Worm (Caenorhabditis elegans): ENCODE measurements around the gene F36G9.13.
"Not testable (repeated sequence)": the region's sequence is repeated elsewhere in the genome, so short reads cannot be mapped to it uniquely, and the experiment has no call there.

F36G9.13 gene

ce11 chrV:15972484-15972883 lies 10.6 kb upstream of the F36G9.13 start, which contains the start of gene sru-23:
TSS of gene sru-23 (minus strand) at chrV:15972584.
- no peak for TF ChIP-seq sma-3 (GFP tag; optimal IDR thresholded peaks at IDR 0.05)
- no peak for TF ChIP-seq nhr-129 (tag; optimal IDR thresholded peaks at IDR 0.05)
- TF ChIP-seq mab-5 (tag; optimal IDR thresholded peaks at IDR 0.05), result no peak
- TF ChIP-seq zag-1 (tag; optimal IDR thresholded peaks at IDR 0.05), result no peak
- TF ChIP-seq nhr-77 (tag; optimal IDR thresholded peaks at IDR 0.05), result no peak
- no peak for TF ChIP-seq mdl-1 (tag; optimal IDR thresholded peaks at IDR 0.05)
- TF ChIP-seq skn-1 (tag; optimal IDR thresholded peaks at IDR 0.05), result no peak
- TF ChIP-seq aly-2 (tag; optimal IDR thresholded peaks at IDR 0.05), result no peak
- no peak for TF ChIP-seq nhr-23 (tag; optimal IDR thresholded peaks at IDR 0.05)
- no peak for TF ChIP-seq dmd-4 (tag; optimal IDR thresholded peaks at IDR 0.05)
- no peak for TF ChIP-seq ZK546.5 (tag; optimal IDR thresholded peaks at IDR 0.05)
- no peak for TF ChIP-seq nhr-10 (tag; optimal IDR thresholded peaks at IDR 0.05)
- no peak for TF ChIP-seq elt-3 (tag; optimal IDR thresholded peaks at IDR 0.05)
- no peak for TF ChIP-seq lsy-2 (tag; optimal IDR thresholded peaks at IDR 0.05)
- no peak for TF ChIP-seq unc-39 (tag; optimal IDR thresholded peaks at IDR 0.05)
- no peak for TF ChIP-seq nhr-237 (tag; optimal IDR thresholded peaks at IDR 0.05)

DNA sequence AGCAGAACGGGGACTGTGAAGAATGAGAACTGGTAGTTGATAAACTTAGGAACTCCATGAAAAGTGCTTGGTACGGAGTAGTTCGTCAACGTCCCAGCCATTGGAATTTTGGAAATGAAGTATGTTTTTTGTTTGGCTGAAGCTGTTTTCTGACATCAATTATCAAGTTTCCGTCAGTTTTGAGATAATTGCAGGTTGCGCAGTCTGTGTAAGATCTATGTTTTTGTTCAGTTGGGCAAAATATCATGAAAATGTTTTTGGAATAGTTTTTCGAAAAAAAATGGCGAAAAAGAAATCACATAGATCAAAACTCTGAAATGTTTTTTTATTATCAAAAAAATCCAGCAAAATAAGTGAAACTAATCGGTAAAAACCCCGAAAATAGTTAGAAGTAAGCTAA lies 8.3 kb upstream of the F36G9.13 start, which contains the start of gene sru-22:
TSS of gene sru-22 (minus strand) at position 101 of the 400 bp plus-strand sequence.
- TF ChIP-seq nhr-11 (tag; optimal IDR thresholded peaks at IDR 0.05) (no peak), R02D3.7 (tag; optimal IDR thresholded peaks at IDR 0.05) (no peak), nhr-23 (tag; optimal IDR thresholded peaks at IDR 0.05) (no peak), nhr-6 (tag; optimal IDR thresholded peaks at IDR 0.05) (no peak)

- TF ChIP-seq ztf-11 (tag; optimal IDR thresholded peaks at IDR 0.05) (no peak), sem-4 (tag; optimal IDR thresholded peaks at IDR 0.05) (no peak), nhr-6 (tag; optimal IDR thresholded peaks at IDR 0.05) (no peak), R02D3.7 (tag; optimal IDR thresholded peaks at IDR 0.05) (no peak)
Observed at ce11 chrV:15975845-15976244, 7.2 kb upstream of the F36G9.13 start, which contains the start of gene clec-232. TSS of gene clec-232 (plus strand) at chrV:15976145.

DNA sequence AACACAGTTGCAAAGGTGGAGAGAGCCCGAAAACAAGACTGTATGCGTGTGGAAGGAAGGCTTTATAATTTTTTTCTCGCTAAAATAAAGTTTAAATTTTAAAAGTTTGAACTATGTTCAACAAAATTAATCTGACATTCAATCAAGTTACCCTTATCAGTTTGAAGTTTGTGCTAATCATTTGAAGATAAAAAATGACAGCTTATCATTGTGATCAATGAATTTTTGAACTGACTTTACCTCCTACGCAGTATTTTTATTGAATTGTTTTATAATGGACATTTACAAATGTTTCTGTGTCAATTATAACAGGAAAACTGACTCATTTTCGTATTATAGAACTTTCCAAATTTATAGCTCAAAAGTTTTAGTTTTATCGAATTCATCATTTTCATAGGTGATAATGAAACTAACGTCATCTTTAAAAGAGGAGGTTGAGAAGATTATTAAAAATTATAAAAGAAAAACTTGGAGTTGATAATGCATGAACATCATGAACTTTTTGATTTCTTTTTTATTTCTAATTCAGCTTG lies 4.8 kb upstream of the F36G9.13 start, which contains the start of gene oac-20:
TSS of gene oac-20 (plus strand) at position 483 of the 533 bp plus-strand sequence.
- peak; percentile 76 for TF ChIP-seq fos-1 (tag; optimal IDR thresholded peaks at IDR 0.05)
- no peak for TF ChIP-seq nhr-10 (tag; optimal IDR thresholded peaks at IDR 0.05)

- no peak for TF ChIP-seq mdl-1 (tag; optimal IDR thresholded peaks at IDR 0.05)
- no peak for TF ChIP-seq egl-27 (tag; optimal IDR thresholded peaks at IDR 0.05)
- no peak for TF ChIP-seq Y55F3AM.14 (GFP tag; optimal IDR thresholded peaks at IDR 0.05)
- no peak for TF ChIP-seq nhr-6 (tag; optimal IDR thresholded peaks at IDR 0.05)
- no peak for TF ChIP-seq mab-5 (tag; optimal IDR thresholded peaks at IDR 0.05)
- no peak for TF ChIP-seq fos-1 (tag; optimal IDR thresholded peaks at IDR 0.05)
- TF ChIP-seq F13H6.1 (tag; optimal IDR thresholded peaks at IDR 0.05), result no peak
- no peak for TF ChIP-seq ceh-82 (tag; optimal IDR thresholded peaks at IDR 0.05)
- no peak for TF ChIP-seq ztf-11 (tag; optimal IDR thresholded peaks at IDR 0.05)
- no peak for TF ChIP-seq nhr-77 (tag; optimal IDR thresholded peaks at IDR 0.05)
- no peak for TF ChIP-seq nhr-237 (tag; optimal IDR thresholded peaks at IDR 0.05)
- TF ChIP-seq ceh-16 (tag; optimal IDR thresholded peaks at IDR 0.05), result no peak
- TF ChIP-seq lin-13 (GFP tag; optimal IDR thresholded peaks at IDR 0.05), result no peak
- no peak for TF ChIP-seq nhr-21 (tag; optimal IDR thresholded peaks at IDR 0.05)
- TF ChIP-seq sem-4 (tag; optimal IDR thresholded peaks at IDR 0.05), result no peak
Observed at ce11 chrV:15988074-15988473, 5.0 kb downstream of the F36G9.13 start, which contains the start of gene F36G9.15. TSS of gene F36G9.15 (minus strand) at chrV:15988174.

DNA sequence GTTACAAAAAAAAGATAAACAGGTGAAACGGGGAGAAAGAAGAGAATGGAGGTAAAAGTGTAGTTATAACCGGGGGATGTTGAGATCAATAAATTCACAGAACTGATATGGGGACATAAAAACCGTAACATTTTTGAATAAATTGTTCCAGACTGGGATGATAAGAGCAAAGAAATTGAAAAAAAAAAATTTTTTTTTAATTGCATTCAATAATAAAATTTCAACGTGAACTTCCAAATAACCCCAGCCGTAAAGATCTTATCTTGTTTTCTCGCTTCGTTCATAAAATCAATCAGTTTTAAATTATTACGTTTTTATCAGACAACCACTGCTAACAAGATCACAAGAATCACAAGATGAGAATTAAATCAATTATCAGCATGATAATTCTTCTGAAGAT lies 8.8 kb downstream of the F36G9.13 start, which contains the start of gene C06C6.7:
TSS of gene C06C6.7 (plus strand) at position 301 of the 400 bp plus-strand sequence.
- TF ChIP-seq nhr-77, lin-11, unc-39 (tag; optimal IDR thresholded peaks at IDR 0.05): not testable (repeated sequence)
